Worm (Caenorhabditis elegans) whole organism, L1 larva: ENCODE data around the gene rdl-1.

ENCODE experiments used
- C04F5.9 ChIP-seq: sonication (generic microtip); optimal IDR thresholded peaks from 2 replicates; lab custom pipeline; 2016; ENCODE audit warnings: missing genetic modification characterization, missing compliant biosample characterization
- C16A3.4 ChIP-seq: fragments of 150-350 bp; optimal IDR thresholded peaks from 2 replicates; lab custom pipeline; 2014; ENCODE audit warnings: missing biosample characterization, missing genetic modification characterization
- C34B4.2 ChIP-seq: sonication (generic microtip); optimal IDR thresholded peaks from 2 replicates; lab custom pipeline; 2017; ENCODE audit warnings: mild to moderate bottlenecking, missing genetic modification characterization, missing compliant biosample characterization
- F16B12.6 ChIP-seq: fragments of 150-350 bp; optimal IDR thresholded peaks from 2 replicates; lab custom pipeline; 2014; ENCODE audit warnings: missing biosample characterization, missing genetic modification characterization
- aly-2 ChIP-seq: fragments of 150-350 bp; optimal IDR thresholded peaks from 2 replicates; lab custom pipeline; 2014; ENCODE audit warnings: missing biosample characterization, missing genetic modification characterization
- ama-1 ChIP-seq: fragments of 150-350 bp; optimal IDR thresholded peaks from 2 replicates; lab custom pipeline; 2014
- blmp-1 ChIP-seq: fragments of 150-350 bp; optimal IDR thresholded peaks from 2 replicates; lab custom pipeline; 2014; ENCODE audit warnings: missing biosample characterization, missing genetic modification characterization
- ceh-63 ChIP-seq: fragments of 200-800 bp; sonication (Bioruptor generic); optimal IDR thresholded peaks from 2 replicates; lab custom pipeline; 2018; ENCODE audit warnings: mild to moderate bottlenecking, missing genetic modification characterization, missing compliant biosample characterization
- ceh-82 ChIP-seq, 3 experiments: fragments of 150-350 bp in 1 of 3; sonication (generic microtip) in 2 of 3; optimal IDR thresholded peaks; 2 replicates each; lab custom pipeline; 2014 to 2017; ENCODE audit warnings: missing biosample characterization in 3 of 3, missing genetic modification characterization in 3 of 3
- dpl-1 ChIP-seq, 3 experiments: fragments of 150-350 bp in 2 of 3; sonication (generic microtip) in 1 of 3; optimal IDR thresholded peaks; 2 replicates each; lab custom pipeline; 2014 to 2017; ENCODE audit warnings: missing biosample characterization in 3 of 3, missing genetic modification characterization in 3 of 3, missing genetic modification reagents in 3 of 3
- dsc-1 ChIP-seq: sonication (generic microtip); optimal IDR thresholded peaks from 2 replicates; lab custom pipeline; 2016; ENCODE audit warnings: mild to moderate bottlenecking, missing genetic modification characterization, missing compliant biosample characterization
- efl-1 ChIP-seq, 4 experiments: fragments of 150-350 bp; optimal IDR thresholded peaks in 3 of 4; peaks in 1 of 4; 1 replicate in 1 of 4; 2 replicates in 3 of 4; lab custom pipeline; 2014; ENCODE audit warnings: missing biosample characterization in 2 of 4, missing genetic modification characterization in 2 of 4, missing genetic modification reagents in 2 of 4
- egl-13 ChIP-seq: sonication (generic microtip); optimal IDR thresholded peaks from 2 replicates; lab custom pipeline; 2016; ENCODE audit warnings: missing genotype, missing genetic modification reagents, missing genetic modification characterization, missing compliant biosample characterization
- elt-2 ChIP-seq: sonication (generic microtip); optimal IDR thresholded peaks from 2 replicates; lab custom pipeline; 2016; ENCODE audit warnings: missing genetic modification characterization, mild to moderate bottlenecking, inconsistent platforms, missing compliant biosample characterization, missing genetic modification reagents
- fkh-10 ChIP-seq: sonication (generic microtip); optimal IDR thresholded peaks from 2 replicates; lab custom pipeline; 2017; ENCODE audit warnings: missing biosample characterization, missing genetic modification reagents, missing genetic modification characterization
- fkh-4 ChIP-seq: sonication (generic microtip); optimal IDR thresholded peaks from 2 replicates; lab custom pipeline; 2016; ENCODE audit warnings: missing compliant biosample characterization, missing genetic modification characterization, borderline replicate concordance
- fkh-8 ChIP-seq: sonication (generic microtip); optimal IDR thresholded peaks from 2 replicates; lab custom pipeline; 2016; ENCODE audit warnings: mild to moderate bottlenecking, missing genetic modification characterization, missing compliant biosample characterization
- fos-1 ChIP-seq: fragments of 150-350 bp; optimal IDR thresholded peaks from 2 replicates; lab custom pipeline; 2014; ENCODE audit warnings: missing biosample characterization, missing genetic modification characterization
- grh-1 ChIP-seq: fragments of 200-800 bp; sonication (Bioruptor generic); IDR thresholded peaks from 2 replicates; pipeline ENCODE4 v1.3.6; 2022; ENCODE audit warnings: missing genetic modification reagents, missing genetic modification characterization, missing compliant biosample characterization
- irx-1 ChIP-seq: sonication (generic microtip); optimal IDR thresholded peaks from 2 replicates; lab custom pipeline; 2016; ENCODE audit warnings: missing genetic modification characterization, missing compliant biosample characterization
- isw-1 ChIP-seq: fragments of 200-800 bp; sonication (Bioruptor generic); IDR thresholded peaks from 2 replicates; pipeline ENCODE4 v1.3.6; 2022; ENCODE audit warnings: missing genetic modification characterization, missing compliant biosample characterization
- jun-1 ChIP-seq: fragments of 150-350 bp; optimal IDR thresholded peaks from 2 replicates; lab custom pipeline; 2014; ENCODE audit warnings: missing biosample characterization, missing genetic modification reagents, missing genetic modification characterization
- lin-13 ChIP-seq: fragments of 150-350 bp; optimal IDR thresholded peaks from 2 replicates; lab custom pipeline; 2014; ENCODE audit warnings: missing biosample characterization, missing genetic modification reagents, missing genetic modification characterization
- lin-14 ChIP-seq: fragments of 200-800 bp; sonication (Bioruptor generic); optimal IDR thresholded peaks from 2 replicates; lab custom pipeline; 2018; ENCODE audit warnings: mild to moderate bottlenecking, missing genetic modification characterization, moderate library complexity, missing compliant biosample characterization
- lin-39 ChIP-seq: fragments of 150-350 bp; optimal IDR thresholded peaks from 2 replicates; lab custom pipeline; 2014; ENCODE audit warnings: missing biosample characterization, missing genetic modification reagents, missing genetic modification characterization
- lsy-2 ChIP-seq, 2 experiments: fragments of 150-350 bp; optimal IDR thresholded peaks; 2 replicates each; lab custom pipeline; 2014; ENCODE audit warnings: missing biosample characterization in 2 of 2, missing genetic modification characterization in 2 of 2
- mab-9 ChIP-seq: fragments of 200-800 bp; sonication (Bioruptor generic); IDR thresholded peaks from 2 replicates; pipeline ENCODE4 v1.3.6; 2022; ENCODE audit warnings: missing genetic modification reagents, missing genetic modification characterization, missing compliant biosample characterization
- mdl-1 ChIP-seq, 2 experiments: fragments of 150-350 bp; optimal IDR thresholded peaks; 2 replicates each; lab custom pipeline; 2014 to 2017; ENCODE audit warnings: missing biosample characterization in 2 of 2, missing genetic modification characterization in 2 of 2, inconsistent platforms in 1 of 2
- mef-2 ChIP-seq: fragments of 150-350 bp; optimal IDR thresholded peaks from 2 replicates; lab custom pipeline; 2014; ENCODE audit warnings: missing biosample characterization, missing genetic modification characterization
- mep-1 ChIP-seq: fragments of 150-350 bp; optimal IDR thresholded peaks from 2 replicates; lab custom pipeline; 2014; ENCODE audit warnings: missing biosample characterization, missing genetic modification characterization
- nhr-11 ChIP-seq: fragments of 150-350 bp; optimal IDR thresholded peaks from 2 replicates; lab custom pipeline; 2014; ENCODE audit warnings: missing biosample characterization, missing genetic modification characterization
- nhr-12 ChIP-seq: sonication (generic microtip); optimal IDR thresholded peaks from 2 replicates; lab custom pipeline; 2017; ENCODE audit warnings: missing biosample characterization, missing genetic modification characterization
- nhr-19 ChIP-seq: fragments of 200-800 bp; sonication (Bioruptor generic); conservative IDR thresholded peaks from 2 replicates; pipeline ENCODE4 v1.3.6; 2022; ENCODE audit warnings: missing genetic modification characterization, missing compliant biosample characterization
- nhr-47 ChIP-seq: sonication (generic microtip); optimal IDR thresholded peaks from 2 replicates; lab custom pipeline; 2016; ENCODE audit warnings: mild to moderate bottlenecking, missing genetic modification characterization, moderate library complexity, missing compliant biosample characterization
- nhr-71 ChIP-seq: sonication (generic microtip); optimal IDR thresholded peaks from 2 replicates; lab custom pipeline; 2016; ENCODE audit warnings: mild to moderate bottlenecking, missing genetic modification characterization, moderate library complexity, missing compliant biosample characterization
- nhr-77 ChIP-seq: fragments of 150-350 bp; optimal IDR thresholded peaks from 2 replicates; lab custom pipeline; 2014; ENCODE audit warnings: missing biosample characterization, missing genetic modification characterization
- nhr-84 ChIP-seq: sonication (generic microtip); optimal IDR thresholded peaks from 2 replicates; lab custom pipeline; 2017; ENCODE audit warnings: missing biosample characterization, missing genetic modification characterization
- nhr-85 ChIP-seq: sonication (generic microtip); peaks from one replicate; lab custom pipeline; 2016; ENCODE audit warnings: missing genetic modification characterization, inconsistent platforms, missing compliant biosample characterization
- nhr-90 ChIP-seq: sonication (generic microtip); optimal IDR thresholded peaks from 2 replicates; lab custom pipeline; 2016; ENCODE audit warnings: mild to moderate bottlenecking, missing genetic modification characterization, missing compliant biosample characterization; ENCODE audit not compliant: poor library complexity
- pag-3 ChIP-seq: sonication (generic microtip); optimal IDR thresholded peaks from 2 replicates; lab custom pipeline; 2017; ENCODE audit warnings: missing genetic modification characterization, mild to moderate bottlenecking, missing compliant biosample characterization, antibody characterized with exemption, borderline replicate concordance; ENCODE audit not compliant: insufficient read depth
- rnt-1 ChIP-seq: sonication (generic microtip); optimal IDR thresholded peaks from 2 replicates; lab custom pipeline; 2016; ENCODE audit warnings: mild to moderate bottlenecking, missing genetic modification characterization, moderate library complexity, missing compliant biosample characterization
- skn-1 ChIP-seq: fragments of 150-350 bp; optimal IDR thresholded peaks from 2 replicates; lab custom pipeline; 2014; ENCODE audit warnings: missing biosample characterization, missing genetic modification characterization
- snpc-4 ChIP-seq: fragments of 150-350 bp; optimal IDR thresholded peaks from 2 replicates; lab custom pipeline; 2014; ENCODE audit warnings: missing biosample characterization, missing genetic modification characterization
- sup-37 ChIP-seq: fragments of 200-800 bp; sonication (Bioruptor generic); optimal IDR thresholded peaks from 2 replicates; lab custom pipeline; 2018; ENCODE audit warnings: mild to moderate bottlenecking, missing genetic modification characterization, missing compliant biosample characterization
- swsn-7 ChIP-seq: sonication (generic microtip); optimal IDR thresholded peaks from 2 replicates; lab custom pipeline; 2016; ENCODE audit warnings: missing genetic modification characterization, missing compliant biosample characterization
- tlp-1 ChIP-seq: fragments of 150-350 bp; optimal IDR thresholded peaks from 2 replicates; lab custom pipeline; 2014; ENCODE audit warnings: missing biosample characterization, missing genetic modification characterization
- unc-62 ChIP-seq: fragments of 150-350 bp; optimal IDR thresholded peaks from 2 replicates; lab custom pipeline; 2014; ENCODE audit warnings: missing biosample characterization, missing genetic modification reagents, missing genetic modification characterization
- unc-86 ChIP-seq: sonication (generic microtip); optimal IDR thresholded peaks from 2 replicates; lab custom pipeline; 2016; ENCODE audit warnings: missing genetic modification characterization, missing compliant biosample characterization
- vab-15 ChIP-seq: sonication (generic microtip); optimal IDR thresholded peaks from 2 replicates; lab custom pipeline; 2017; ENCODE audit warnings: missing genotype, mild to moderate bottlenecking, missing genetic modification characterization, missing compliant biosample characterization
- zag-1 ChIP-seq: fragments of 150-350 bp; optimal IDR thresholded peaks from 2 replicates; lab custom pipeline; 2014; ENCODE audit warnings: missing biosample characterization, missing genetic modification characterization
- ztf-4 ChIP-seq: fragments of 150-350 bp; optimal IDR thresholded peaks from 2 replicates; lab custom pipeline; 2014; ENCODE audit warnings: missing biosample characterization, missing genetic modification characterization

Gene rdl-1

ce11 chrIV:7790801-7791588, 20.9 kb upstream of the rdl-1 start, which contains the start of gene rsp-6:
TSS of gene rsp-6 (minus strand) at chrIV:7791229.
- TF ChIP-seq F16B12.6: peak; percentile 69
- TF ChIP-seq fkh-4 (tag; lab: Kevin White, UChicago): no peak
- peak; percentile 50 for TF ChIP-seq nhr-90 (tag; lab: Kevin White, UChicago)
- peak; percentile 46 for TF ChIP-seq C04F5.9 (tag; lab: Kevin White, UChicago)
- peak; percentile 89 for TF ChIP-seq nhr-85 (tag; lab: Kevin White, UChicago)
- TF ChIP-seq C34B4.2 (tag; lab: Kevin White, UChicago): no peak
- TF ChIP-seq nhr-77 (tag; lab: Kevin White, UChicago): peak; percentile 78
- peak; percentile 84 for TF ChIP-seq blmp-1 (tag; lab: Kevin White, UChicago)
- peak; percentile 83 for TF ChIP-seq lin-13
- TF ChIP-seq zag-1 (tag; lab: Kevin White, UChicago): no peak
- peak; percentile 94 for TF ChIP-seq C16A3.4 (tag; lab: Kevin White, UChicago)
- TF ChIP-seq tlp-1 (tag; lab: Kevin White, UChicago): no peak
- TF ChIP-seq ama-1 (lab: Kevin White, UChicago): no peak
- TF ChIP-seq snpc-4: peak; percentile 10
- TF ChIP-seq jun-1 (tag; lab: Kevin White, UChicago): peak; percentile 71
- TF ChIP-seq mep-1 (tag; lab: Kevin White, UChicago): peak; percentile 84
- no peak for TF ChIP-seq mab-9 (GFP tag; lab: Robert Waterston, UW)
- peak; percentile 87 for TF ChIP-seq nhr-47
- TF ChIP-seq lin-14 (GFP tag; lab: Kevin White, UChicago): peak; percentile 89
- peak; percentile 79 for TF ChIP-seq fkh-8 (tag; lab: Kevin White, UChicago)
- TF ChIP-seq unc-86: peak; percentile 83
- TF ChIP-seq nhr-84: no peak
- peak; percentile 91 to 95 for TF ChIP-seq efl-1 (optimal IDR thresholded peaks at IDR 0.05; lab: Kevin White, UChicago)
- TF ChIP-seq efl-1 (GFP tag; optimal IDR thresholded peaks at IDR 0.05 in 1 of 2; lab: Kevin White, UChicago): peak; percentile 92 to 99
- TF ChIP-seq irx-1: peak; percentile 37
- TF ChIP-seq ceh-82 (tag; optimal IDR thresholded peaks at IDR 0.05; lab: Kevin White, UChicago): peak; percentile 72 to 94 (median 78)
- TF ChIP-seq nhr-11: peak; percentile 23
- TF ChIP-seq mdl-1 (tag; optimal IDR thresholded peaks at IDR 0.05; lab: Kevin White, UChicago): peak in 1 of 2 experiments; percentile 89
- TF ChIP-seq nhr-19: peak; percentile 79
- no peak for TF ChIP-seq unc-62 (GFP tag; lab: Kevin White, UChicago)
- peak; percentile 83 for TF ChIP-seq isw-1 (GFP tag; lab: Robert Waterston, UW)
- peak; percentile 47 for TF ChIP-seq elt-2 (tag; lab: Kevin White, UChicago)
- peak; percentile 89 for TF ChIP-seq skn-1
- TF ChIP-seq swsn-7 (tag; lab: Kevin White, UChicago): peak; percentile 84
- TF ChIP-seq lin-39 (tag; lab: Kevin White, UChicago): peak; percentile 50
- TF ChIP-seq nhr-71: peak; percentile 92
- TF ChIP-seq grh-1: no peak
- TF ChIP-seq pag-3 (tag; lab: Kevin White, UChicago): no peak
- TF ChIP-seq mef-2: peak; percentile 54
- TF ChIP-seq fkh-10 (GFP tag; lab: Kevin White, UChicago): peak; percentile 67
- peak; percentile 51 for TF ChIP-seq aly-2 (tag; lab: Kevin White, UChicago)
- peak; percentile 69 for TF ChIP-seq egl-13 (tag; lab: Kevin White, UChicago)
- TF ChIP-seq nhr-12 (tag; lab: Kevin White, UChicago): no peak
- peak; percentile 92 to 96 (median 94) for TF ChIP-seq dpl-1 (GFP tag; optimal IDR thresholded peaks at IDR 0.05; lab: Kevin White, UChicago)
- no peak for TF ChIP-seq sup-37 (GFP tag; lab: Kevin White, UChicago)
- peak; percentile 82 for TF ChIP-seq fos-1 (tag; lab: Kevin White, UChicago)
- peak; percentile 79 for TF ChIP-seq dsc-1 (tag; lab: Kevin White, UChicago)
- TF ChIP-seq rnt-1 (tag; lab: Kevin White, UChicago): peak; percentile 81
- TF ChIP-seq ceh-63 (GFP tag; lab: Kevin White, UChicago): no peak
- peak; percentile 73 for TF ChIP-seq ztf-4 (tag; lab: Kevin White, UChicago)
- TF ChIP-seq vab-15 (tag; lab: Kevin White, UChicago): peak; percentile 90
- peak; percentile 98 to 99 for TF ChIP-seq lsy-2 (tag; optimal IDR thresholded peaks at IDR 0.05; lab: Kevin White, UChicago)
